Worm (Caenorhabditis elegans) whole organism, L4/young adult: ENCODE measurements around the gene irld-42.
"Not testable (repeated sequence)": the region's sequence is repeated elsewhere in the genome, so short reads cannot be mapped to it uniquely, and the experiment has no call there.

Source experiments
- W03F9.2 ChIP-seq: fragments of 150-350 bp; optimal IDR thresholded peaks from 2 replicates; lab custom pipeline; 2014; ENCODE audit warnings: missing biosample characterization, missing genetic modification characterization
- dao-5 ChIP-seq: sonication (generic microtip); optimal IDR thresholded peaks from 2 replicates; lab custom pipeline; 2016; ENCODE audit warnings: missing genotype, missing genetic modification characterization, moderate library complexity, missing compliant biosample characterization
- him-1 ChIP-seq: sonication (generic microtip); optimal IDR thresholded peaks from 2 replicates; lab custom pipeline; 2016; ENCODE audit warnings: missing genotype, missing genetic modification reagents, missing genetic modification characterization, missing compliant biosample characterization

irld-42 gene

DNA sequence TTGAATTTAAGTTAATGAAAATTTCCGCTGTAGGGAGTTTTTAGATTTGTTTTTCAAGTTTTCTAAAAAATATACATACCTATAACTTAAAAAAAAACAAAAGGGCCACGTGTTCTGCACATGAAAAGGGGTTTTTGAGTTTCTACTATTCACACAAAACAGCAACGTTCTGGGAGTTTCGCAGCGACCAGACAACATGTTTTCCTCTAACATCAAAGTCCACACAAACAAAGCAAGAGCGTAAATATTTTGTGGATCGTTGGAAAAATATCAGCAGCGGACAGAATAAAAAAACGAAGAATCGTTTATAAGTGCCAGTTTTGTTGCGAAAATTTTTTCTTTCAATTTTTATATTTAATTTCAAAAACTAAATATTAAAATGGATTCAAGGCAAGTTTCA is 24.4 kb upstream of the irld-42 start, which contains the start of gene alh-2:
alh-2 (plus strand) TSS at position 284 of the 400 bp plus-strand sequence.
- TF ChIP-seq him-1 (tag; lab: Kevin White, UChicago) (no peak), W03F9.2 (tag; lab: Kevin White, UChicago) (no peak), dao-5 (tag; lab: Kevin White, UChicago) (no peak)

DNA sequence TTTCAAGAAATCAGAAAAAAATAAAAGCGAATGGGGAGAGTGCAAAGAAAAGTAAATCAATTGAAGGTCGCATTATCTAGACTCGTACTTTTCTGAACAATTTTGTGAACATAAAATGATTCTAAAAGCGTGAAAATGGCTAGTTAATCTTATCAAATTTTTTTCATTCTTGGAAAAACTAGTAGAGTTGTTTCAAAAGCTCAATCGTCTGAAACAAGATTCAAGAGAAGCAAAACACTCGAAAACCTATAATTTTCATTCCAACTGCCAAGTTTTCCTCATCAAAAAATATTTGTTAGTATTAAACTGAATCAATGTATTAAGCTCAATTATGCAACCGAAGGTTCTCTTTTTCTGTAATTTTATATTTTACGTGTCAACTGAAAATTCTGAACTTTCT is 20.3 kb upstream of the irld-42 start, which contains the start of gene irld-45:
irld-45 (plus strand) TSS at position 301 of the 400 bp plus-strand sequence.
- TF ChIP-seq him-1 (tag; lab: Kevin White, UChicago) (no peak), W03F9.2 (tag; lab: Kevin White, UChicago) (no peak), dao-5 (tag; lab: Kevin White, UChicago) (no peak)

ce11 chrV:1651045-1651444 is 17.3 kb upstream of the irld-42 start, which contains the start of gene irld-44:
irld-44 (plus strand) TSS chrV:1651345.
- no peak for TF ChIP-seq W03F9.2 (tag; lab: Kevin White, UChicago)
- TF ChIP-seq dao-5 (tag; lab: Kevin White, UChicago): no peak
- no peak for TF ChIP-seq him-1 (tag; lab: Kevin White, UChicago)

ce11 chrV:1654845-1655244 is 13.5 kb upstream of the irld-42 start, which contains the start of gene irld-11:
irld-11 (plus strand) TSS chrV:1655145.
- TF ChIP-seq dao-5 (tag; lab: Kevin White, UChicago) (no peak), him-1 (tag; lab: Kevin White, UChicago) (no peak)

ce11 chrV:1662270-1662669 is 6.0 kb upstream of the irld-42 start, which contains the start of gene irld-40:
irld-40 (plus strand) TSS chrV:1662570.
- TF ChIP-seq dao-5 (tag; lab: Kevin White, UChicago) (no peak), him-1 (tag; lab: Kevin White, UChicago) (no peak), W03F9.2 (tag; lab: Kevin White, UChicago) (no peak)

DNA sequence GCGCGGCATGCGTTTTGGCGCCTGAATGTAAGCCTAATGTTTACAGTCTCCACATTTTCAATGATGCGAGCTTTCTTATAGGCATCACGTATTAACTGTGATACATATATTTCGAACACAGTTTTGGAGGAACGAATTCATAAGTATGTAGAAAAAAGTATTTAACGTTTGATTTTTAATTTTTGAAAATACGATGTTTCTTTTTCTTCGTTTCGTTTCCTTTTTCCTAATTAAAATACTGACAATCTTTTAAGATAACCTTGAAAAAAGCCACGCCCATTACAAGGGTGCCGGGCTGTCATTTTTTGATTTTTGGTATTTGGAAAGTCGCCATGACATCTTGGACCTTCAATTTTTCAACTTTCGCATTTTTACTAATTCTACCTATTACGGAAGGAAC is 3.4 kb upstream of the irld-42 start, which contains the start of gene K04F1.9:
K04F1.9 (plus strand) TSS at position 301 of the 400 bp plus-strand sequence.
- TF ChIP-seq W03F9.2 (tag; lab: Kevin White, UChicago): no peak

- TF ChIP-seq dao-5 (tag; lab: Kevin White, UChicago) (no peak), W03F9.2 (tag; lab: Kevin White, UChicago) (no peak), him-1 (tag; lab: Kevin White, UChicago) (no peak)
Observed at ce11 chrV:1666904-1667303, 1.4 kb upstream of the irld-42 start, which contains the start of gene K04F1.8. K04F1.8 (plus strand) TSS chrV:1667204.

DNA sequence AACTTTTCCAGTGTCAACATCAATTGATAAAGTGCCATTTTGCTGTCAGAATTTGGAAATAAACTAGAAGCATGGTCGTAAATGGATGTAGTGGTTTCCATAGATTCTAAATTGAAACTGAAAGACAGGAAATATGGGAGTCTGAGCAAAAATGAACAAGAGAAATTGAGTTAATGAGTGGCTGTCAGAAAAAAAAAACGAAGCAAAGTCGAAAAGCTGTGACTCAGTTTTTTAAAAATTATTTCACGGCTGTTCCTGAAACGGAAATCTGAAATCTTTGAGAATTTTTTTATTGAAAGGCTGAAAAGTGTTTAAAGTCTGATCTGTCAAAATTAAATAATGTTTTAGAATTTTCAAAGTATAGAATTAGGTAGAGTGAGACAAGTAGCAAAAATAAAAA is 9.9 kb downstream of the irld-42 start, which contains the start of gene srw-98:
srw-98 (minus strand) TSS at position 101 of the 400 bp plus-strand sequence.
- TF ChIP-seq dao-5 (tag; lab: Kevin White, UChicago) (no peak), him-1 (tag; lab: Kevin White, UChicago) (no peak), W03F9.2 (tag; lab: Kevin White, UChicago) (no peak)

DNA sequence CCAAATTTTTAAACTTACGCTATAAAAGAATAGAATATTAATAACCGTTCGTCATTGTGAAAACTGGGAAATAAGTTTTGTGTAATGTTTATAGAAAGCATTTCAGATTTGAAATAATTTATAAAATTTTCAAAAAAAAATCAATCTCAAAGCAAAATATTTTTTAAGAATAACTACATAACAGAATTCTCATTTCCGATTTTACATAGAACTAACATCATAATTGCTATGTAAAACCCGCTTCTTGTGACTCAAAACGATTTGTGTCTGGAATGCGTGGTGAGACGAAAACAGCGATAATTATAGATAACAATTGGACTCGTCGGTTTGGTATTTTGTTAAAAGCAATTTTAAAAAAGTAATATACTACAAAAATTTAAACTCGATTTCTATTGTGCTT is 12.5 kb downstream of the irld-42 start, which contains the start of gene srw-91:
srw-91 (minus strand) TSS at position 101 of the 400 bp plus-strand sequence.
- TF ChIP-seq dao-5 (tag; lab: Kevin White, UChicago) (no peak), him-1 (tag; lab: Kevin White, UChicago) (no peak), W03F9.2 (tag; lab: Kevin White, UChicago) (no peak)

ce11 chrV:1682279-1682678 is 14.0 kb downstream of the irld-42 start, which contains the start of gene srh-3:
srh-3 (plus strand) TSS chrV:1682579.
- TF ChIP-seq dao-5 (tag; lab: Kevin White, UChicago): no peak
- TF ChIP-seq W03F9.2 (tag; lab: Kevin White, UChicago): no peak
- no peak for TF ChIP-seq him-1 (tag; lab: Kevin White, UChicago)

DNA sequence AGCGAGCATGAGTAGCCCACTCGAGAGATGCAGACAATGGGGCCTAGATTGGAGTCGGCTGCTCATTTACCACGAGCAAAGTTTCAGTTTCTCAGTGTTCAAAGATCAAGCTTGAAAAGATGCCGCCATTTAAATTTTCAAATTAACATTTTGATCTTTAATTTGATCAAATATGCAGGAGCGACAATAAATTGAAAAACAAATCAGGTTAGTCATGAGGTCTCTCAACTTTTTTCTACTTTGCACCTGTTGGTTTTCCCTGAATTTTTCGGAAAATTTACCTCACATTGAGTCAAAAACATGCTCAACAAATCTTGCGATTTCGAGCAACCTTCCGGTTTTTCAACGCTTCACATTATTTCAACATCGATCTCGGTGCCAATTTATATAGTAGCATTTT is 17.0 kb downstream of the irld-42 start, which contains the start of gene srh-5:
srh-5 (plus strand) TSS at position 301 of the 400 bp plus-strand sequence.
- TF ChIP-seq him-1 (tag; lab: Kevin White, UChicago) (no peak), dao-5 (tag; lab: Kevin White, UChicago) (no peak), W03F9.2 (tag; lab: Kevin White, UChicago) (no peak)

- not testable (repeated sequence) for TF ChIP-seq dao-5, him-1, W03F9.2 (tag; lab: Kevin White, UChicago)
Observed at ce11 chrV:1692494-1692893, 24.2 kb downstream of the irld-42 start, which contains the start of gene Y46H3C.5. Y46H3C.5 (minus strand) TSS chrV:1692495.

DNA sequence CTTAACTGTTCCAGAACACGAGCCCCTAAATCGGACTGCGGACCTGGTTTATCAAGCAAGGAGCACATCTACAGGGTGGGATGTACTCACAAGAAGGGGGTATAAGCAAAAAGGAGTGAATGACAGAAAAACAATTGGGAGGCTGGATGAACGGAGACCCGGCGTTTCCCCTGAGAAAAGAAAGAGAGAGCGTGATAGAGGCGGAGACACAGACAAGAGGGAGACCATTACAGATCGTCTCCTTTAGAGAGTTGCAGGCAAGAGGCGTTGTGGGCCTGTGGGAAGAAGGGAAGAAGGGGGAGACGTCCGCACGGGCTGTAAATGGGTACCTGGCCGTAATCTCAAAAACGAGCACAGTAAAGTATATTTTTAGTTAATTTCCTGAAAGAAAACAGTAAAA is 25.6 kb downstream of the irld-42 start, which contains the start of gene Y46H3C.7:
Y46H3C.7 (minus strand) TSS at position 147 of the 400 bp plus-strand sequence.
- TF ChIP-seq W03F9.2, dao-5, him-1 (tag; lab: Kevin White, UChicago): not testable (repeated sequence)

DNA sequence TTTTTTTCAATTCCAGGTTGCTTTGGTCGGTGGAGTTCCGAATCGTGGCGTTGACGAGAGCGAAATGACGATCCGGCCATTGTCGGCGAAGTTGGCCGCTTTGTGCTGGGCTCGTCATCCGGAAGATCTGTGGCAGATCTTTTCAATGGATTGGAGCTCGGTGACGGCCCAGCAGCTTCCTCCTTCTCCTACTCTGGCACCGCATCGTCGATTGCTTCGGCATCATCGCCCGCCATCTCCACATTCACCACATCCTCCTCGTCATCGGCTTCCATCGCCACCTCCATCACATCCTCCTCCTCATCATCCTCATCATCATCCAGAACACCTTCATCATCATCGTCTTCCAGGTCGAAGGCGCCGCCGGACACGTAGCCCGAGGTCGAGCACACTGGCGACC is 30.1 kb downstream of the irld-42 start:
- TF ChIP-seq him-1 (tag; lab: Kevin White, UChicago): no peak
- TF ChIP-seq W03F9.2 (tag; lab: Kevin White, UChicago): no peak
- no peak for TF ChIP-seq dao-5 (tag; lab: Kevin White, UChicago)
